Fruit fly (Drosophila melanogaster) whole organism, embryonic: ENCODE results near the gene RpL34b.

Experiments
- Asciz ChIP-seq: fragments of 200-800 bp; sonication (Bioruptor generic); optimal IDR thresholded peaks from 2 replicates; lab custom pipeline; 2017; ENCODE audit warnings: missing biosample characterization, mild to moderate bottlenecking, missing genetic modification characterization, missing genetic modification reagents
- CG10462 ChIP-seq: fragments of 200-800 bp; sonication (Bioruptor generic); optimal IDR thresholded peaks from 2 replicates; lab custom pipeline; 2016; ENCODE audit warnings: missing biosample characterization, missing genetic modification characterization
- CG11085 ChIP-seq: fragments of 200-800 bp; sonication (Bioruptor generic); IDR thresholded peaks from 2 replicates; pipeline ENCODE4 v1.3.6; 2022; ENCODE audit warnings: missing biosample characterization, missing genetic modification characterization
- CG11504 ChIP-seq: fragments of 200-800 bp; sonication (Bioruptor generic); optimal IDR thresholded peaks from 3 replicates; lab custom pipeline; 2019; ENCODE audit warnings: missing biosample characterization, mild to moderate bottlenecking, missing genetic modification characterization, moderate library complexity
- CG14014 ChIP-seq: fragments of 200-800 bp; sonication (Bioruptor generic); IDR thresholded peaks from 2 replicates; pipeline ENCODE4 v1.3.6; 2022; ENCODE audit warnings: missing biosample characterization, missing genetic modification characterization
- CG15269 ChIP-seq: fragments of 200-800 bp; sonication (Bioruptor generic); optimal IDR thresholded peaks from 2 replicates; lab custom pipeline; 2018; ENCODE audit warnings: missing biosample characterization, mild to moderate bottlenecking, missing genetic modification characterization, moderate library complexity
- CG16813 ChIP-seq: fragments of 200-800 bp; sonication (Bioruptor generic); IDR thresholded peaks from 3 replicates; pipeline ENCODE4 v1.3.6; 2022; ENCODE audit warnings: missing biosample characterization, missing genetic modification characterization; ENCODE audit not compliant: partially characterized antibody
- CG1792 ChIP-seq: fragments of 200-800 bp; sonication (Bioruptor generic); optimal IDR thresholded peaks from 2 replicates; lab custom pipeline; 2016; ENCODE audit warnings: missing biosample characterization, missing genetic modification characterization
- CG31365 ChIP-seq: fragments of 200-800 bp; sonication (Bioruptor generic); optimal IDR thresholded peaks from 2 replicates; lab custom pipeline; 2018; ENCODE audit warnings: missing biosample characterization, mild to moderate bottlenecking, missing genetic modification characterization
- CG3281 ChIP-seq: fragments of 200-800 bp; sonication (Bioruptor generic); optimal IDR thresholded peaks from 3 replicates; lab custom pipeline; 2017; ENCODE audit warnings: missing biosample characterization, mild to moderate bottlenecking, missing genetic modification characterization
- CG3407 ChIP-seq: fragments of 200-800 bp; sonication (Bioruptor generic); optimal IDR thresholded peaks from 2 replicates; lab custom pipeline; 2018; ENCODE audit warnings: missing biosample characterization, mild to moderate bottlenecking, missing genetic modification characterization
- CG34224 ChIP-seq: fragments of 200-800 bp; sonication (Bioruptor generic); IDR thresholded peaks from 3 replicates; pipeline ENCODE4 v1.3.6; 2022; ENCODE audit warnings: missing biosample characterization, missing genetic modification characterization; ENCODE audit not compliant: partially characterized antibody
- CG34376 ChIP-seq: fragments of 200-800 bp; sonication (Bioruptor generic); optimal IDR thresholded peaks from 2 replicates; lab custom pipeline; 2018; ENCODE audit warnings: missing biosample characterization, mild to moderate bottlenecking, missing genetic modification characterization
- CG3847 ChIP-seq: fragments of 200-800 bp; sonication (Bioruptor generic); IDR thresholded peaks from 2 replicates; pipeline ENCODE4 v1.3.6; 2022; ENCODE audit warnings: missing biosample characterization, missing genetic modification characterization
- CG42726 ChIP-seq: fragments of 200-800 bp; sonication (Bioruptor generic); IDR thresholded peaks from 2 replicates; pipeline ENCODE4 v1.3.6; 2022; ENCODE audit warnings: missing biosample characterization, missing genetic modification characterization; ENCODE audit not compliant: partially characterized antibody
- CG4707 ChIP-seq: fragments of 200-800 bp; sonication (Bioruptor generic); optimal IDR thresholded peaks from 2 replicates; lab custom pipeline; 2018; ENCODE audit warnings: missing biosample characterization, mild to moderate bottlenecking, missing genetic modification characterization, moderate library complexity
- CG4730 ChIP-seq: fragments of 200-800 bp; sonication (Bioruptor generic); IDR thresholded peaks from 2 replicates; pipeline ENCODE4 v1.3.6; 2022; ENCODE audit warnings: missing biosample characterization, missing genetic modification characterization
- CG6689 ChIP-seq: fragments of 200-800 bp; sonication (Bioruptor generic); IDR thresholded peaks from 2 replicates; pipeline ENCODE4 v1.3.6; 2022; ENCODE audit warnings: missing biosample characterization, missing genetic modification characterization
- CG6765 ChIP-seq: fragments of 200-800 bp; sonication (Bioruptor generic); optimal IDR thresholded peaks from 3 replicates; lab custom pipeline; 2017; ENCODE audit warnings: missing biosample characterization, mild to moderate bottlenecking, missing genetic modification characterization
- CG8281 ChIP-seq: fragments of 200-800 bp; sonication (Bioruptor generic); optimal IDR thresholded peaks from 2 replicates; lab custom pipeline; 2018; ENCODE audit warnings: missing biosample characterization, mild to moderate bottlenecking, missing genetic modification characterization, moderate library complexity
- CG8478 ChIP-seq: fragments of >200 bp; optimal IDR thresholded peaks from 2 replicates; lab custom pipeline; 2018
- CG9727 ChIP-seq: fragments of 200-800 bp; sonication (Bioruptor generic); optimal IDR thresholded peaks from 3 replicates; lab custom pipeline; 2017; ENCODE audit warnings: missing biosample characterization, mild to moderate bottlenecking, missing genetic modification characterization
- Camta ChIP-seq: fragments of 200-800 bp; sonication (Bioruptor generic); optimal IDR thresholded peaks from 2 replicates; lab custom pipeline; 2016; ENCODE audit warnings: missing biosample characterization, missing genetic modification characterization
- Drgx ChIP-seq: fragments of 200-800 bp; sonication (Bioruptor generic); IDR thresholded peaks from 2 replicates; pipeline ENCODE4 v1.3.6; 2022; ENCODE audit warnings: missing biosample characterization, missing genetic modification characterization
- E2f2 ChIP-seq: fragments of 200-800 bp; sonication (Bioruptor generic); IDR thresholded peaks from 2 replicates; pipeline ENCODE4 v1.3.6; 2022; ENCODE audit warnings: missing biosample characterization, missing genetic modification characterization
- Ets97D ChIP-seq: fragments of 200-800 bp; sonication (Bioruptor generic); optimal IDR thresholded peaks from 3 replicates; lab custom pipeline; 2016; ENCODE audit warnings: missing biosample characterization, missing genetic modification characterization
- Fer2 ChIP-seq: fragments of 200-800 bp; sonication (Bioruptor generic); optimal IDR thresholded peaks from 2 replicates; lab custom pipeline; 2018; ENCODE audit warnings: missing biosample characterization, mild to moderate bottlenecking, missing genetic modification characterization, moderate library complexity
- Fer3 ChIP-seq: fragments of 200-800 bp; sonication (Bioruptor generic); optimal IDR thresholded peaks from 2 replicates; lab custom pipeline; 2018; ENCODE audit warnings: missing biosample characterization, mild to moderate bottlenecking, missing genetic modification characterization, moderate library complexity
- Gug ChIP-seq: fragments of 200-800 bp; sonication (Bioruptor generic); IDR thresholded peaks from 4 replicates; pipeline ENCODE4 v1.3.6; 2022; ENCODE audit warnings: missing biosample characterization, missing genetic modification characterization
- Hand ChIP-seq: fragments of 200-800 bp; sonication (Bioruptor generic); optimal IDR thresholded peaks from 2 replicates; lab custom pipeline; 2017; ENCODE audit warnings: mild to moderate bottlenecking, missing biosample characterization, missing genetic modification reagents, missing genetic modification characterization
- Hr39 ChIP-seq: fragments of >200 bp; optimal IDR thresholded peaks from 2 replicates; lab custom pipeline; 2017
- NC2α ChIP-seq: fragments of 200-800 bp; sonication (Bioruptor generic); optimal IDR thresholded peaks from 2 replicates; lab custom pipeline; 2016; ENCODE audit warnings: missing biosample characterization, missing genetic modification characterization
- Nf-YC ChIP-seq: fragments of 200-800 bp; optimal IDR thresholded peaks from 3 replicates; lab custom pipeline; 2019; ENCODE audit warnings: missing biosample characterization, mild to moderate bottlenecking, missing genetic modification characterization, moderate library complexity
- Tbp ChIP-seq: fragments of >200 bp; optimal IDR thresholded peaks from 2 replicates; lab custom pipeline; 2018; ENCODE audit warnings: missing biosample characterization, missing genetic modification characterization
- Trl ChIP-seq, 3 experiments: fragments of >200 bp in 2 of 3; fragments of 200-800 bp in 1 of 3; sonication (Bioruptor generic) in 1 of 3; optimal IDR thresholded peaks; 2 replicates in 1 of 3; 3 replicates in 2 of 3; lab custom pipeline; 2016 to 2017; ENCODE audit warnings: missing biosample characterization in 1 of 3, missing genetic modification characterization in 1 of 3
- bab2 ChIP-seq: fragments of 200-800 bp; sonication (Bioruptor generic); optimal IDR thresholded peaks from 2 replicates; lab custom pipeline; 2016; ENCODE audit warnings: missing biosample characterization, missing genetic modification characterization
- dysf ChIP-seq: fragments of 200-800 bp; sonication (Bioruptor generic); IDR thresholded peaks from 3 replicates; pipeline ENCODE4 v1.3.6; 2022; ENCODE audit warnings: missing biosample characterization, missing genetic modification characterization
- en ChIP-seq: fragments of 200-800 bp; sonication (Bioruptor generic); optimal IDR thresholded peaks from 2 replicates; lab custom pipeline; 2016; ENCODE audit warnings: missing biosample characterization, missing genetic modification characterization
- esg ChIP-seq: fragments of 200-800 bp; sonication (Bioruptor generic); conservative IDR thresholded peaks from 2 replicates; pipeline ENCODE4 v1.3.6; 2022; ENCODE audit warnings: missing biosample characterization, missing genetic modification characterization
- gro ChIP-seq: fragments of 200-800 bp; sonication (Bioruptor generic); optimal IDR thresholded peaks from 2 replicates; lab custom pipeline; 2016; ENCODE audit warnings: missing biosample characterization, missing genetic modification characterization
- pan ChIP-seq, 4 experiments: fragments of >200 bp in 3 of 4; fragments of 200-800 bp in 1 of 4; sonication (Bioruptor generic) in 1 of 4; optimal IDR thresholded peaks in 3 of 4; IDR thresholded peaks in 1 of 4; 2 replicates each; pipeline versions ENCODE4 v1.3.6 to Lab custom; 2017 to 2022; ENCODE audit warnings: missing biosample characterization in 2 of 4, missing genetic modification characterization in 2 of 4, mixed read lengths in 1 of 4
- pfk ChIP-seq: fragments of 200-800 bp; sonication (Bioruptor generic); optimal IDR thresholded peaks from 2 replicates; lab custom pipeline; 2018; ENCODE audit warnings: missing biosample characterization, mild to moderate bottlenecking, missing genetic modification characterization, moderate library complexity
- pzg ChIP-seq: fragments of 200-800 bp; sonication (Bioruptor generic); optimal IDR thresholded peaks from 3 replicates; lab custom pipeline; 2018; ENCODE audit warnings: missing biosample characterization, mild to moderate bottlenecking, missing genetic modification characterization, moderate library complexity
- rib ChIP-seq: fragments of 200-800 bp; sonication (Bioruptor generic); IDR thresholded peaks from 2 replicates; pipeline ENCODE4 v1.3.6; 2022; ENCODE audit warnings: missing biosample characterization, missing genetic modification characterization
- shn ChIP-seq: fragments of 200-800 bp; sonication (Bioruptor generic); optimal IDR thresholded peaks from 3 replicates; lab custom pipeline; 2016; ENCODE audit warnings: missing biosample characterization, missing genetic modification characterization
- sima ChIP-seq: fragments of 200-800 bp; sonication (Bioruptor generic); optimal IDR thresholded peaks from 2 replicates; lab custom pipeline; 2016; ENCODE audit warnings: missing biosample characterization, missing genetic modification characterization
- sob ChIP-seq: fragments of 200-800 bp; sonication (Bioruptor generic); IDR thresholded peaks from 2 replicates; pipeline ENCODE4 v1.3.6; 2022; ENCODE audit warnings: missing biosample characterization, missing genetic modification characterization
- sqz ChIP-seq: fragments of 200-800 bp; sonication (Bioruptor generic); optimal IDR thresholded peaks from 3 replicates; lab custom pipeline; 2018; ENCODE audit warnings: missing biosample characterization, mild to moderate bottlenecking, missing genetic modification characterization
- tgo ChIP-seq: fragments of 200-800 bp; sonication (Bioruptor generic); IDR thresholded peaks from 3 replicates; pipeline ENCODE4 v1.3.6; 2022; ENCODE audit warnings: missing biosample characterization, missing genetic modification characterization
- ttk ChIP-seq: fragments of 200-800 bp; sonication (Bioruptor generic); IDR thresholded peaks from 2 replicates; pipeline ENCODE4 v2.1.2; 2022; ENCODE audit warnings: missing biosample characterization, missing genetic modification characterization

Gene RpL34b

DNA sequence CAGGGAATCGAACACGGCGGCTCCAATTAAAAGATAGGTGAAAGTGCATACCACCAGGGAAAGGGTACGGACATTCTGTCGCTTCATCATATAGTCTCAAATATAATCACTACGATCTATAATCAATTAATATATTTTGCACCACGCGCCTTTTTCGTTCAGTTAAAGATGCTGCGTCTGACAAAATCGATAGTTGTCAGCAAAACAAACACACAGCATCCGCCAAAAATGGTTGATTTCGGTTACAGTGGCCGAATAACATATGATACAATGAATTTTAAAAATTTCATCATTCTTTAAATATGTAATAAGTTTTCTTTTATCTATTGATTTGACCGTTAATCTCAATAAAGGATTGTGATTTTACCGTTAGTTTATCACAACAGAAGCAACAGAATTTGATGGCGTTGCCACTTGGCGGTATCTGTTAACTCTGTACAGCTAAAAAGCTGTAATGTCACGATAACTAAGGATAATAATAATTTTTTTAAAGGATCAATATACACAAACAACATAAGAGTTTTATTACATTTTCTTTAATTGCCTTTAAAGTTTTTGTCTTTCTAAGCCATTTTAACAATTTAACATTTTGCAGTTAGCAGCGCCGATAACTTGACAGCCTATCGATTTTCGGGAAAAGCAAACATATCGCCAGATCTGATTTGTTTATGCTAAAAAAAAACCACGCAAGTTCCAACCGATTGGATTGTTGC is 11.1 kb upstream of the RpL34b start, which contains the start of the genes Task7 and alpha-Man-IIa (continued):
- no peak for TF ChIP-seq ttk (GFP tag; lab: Robert Waterston, UW)
- TF ChIP-seq CG8281: no peak
- TF ChIP-seq CG4707 (GFP tag; lab: Kevin White, UChicago): no peak
- no peak for TF ChIP-seq CG15269 (tag; lab: Kevin White, UChicago)
- TF ChIP-seq pzg (GFP tag; lab: Kevin White, UChicago): peak; percentile 38
- peak; percentile 50 for TF ChIP-seq CG10462 (GFP tag; lab: Kevin White, UChicago)
- TF ChIP-seq rib (GFP tag; lab: Robert Waterston, UW): no peak
- TF ChIP-seq Hand (GFP tag; lab: Kevin White, UChicago): no peak
- no peak for TF ChIP-seq gro (GFP tag; lab: Kevin White, UChicago)
- no peak for TF ChIP-seq CG8478 (lab: Kevin White, UChicago)
- TF ChIP-seq CG14014 (GFP tag; lab: Robert Waterston, UW): no peak
- TF ChIP-seq Hr39 (lab: Kevin White, UChicago): no peak
- peak; percentile 47; the same call in 1 of the 3 replicates for TF ChIP-seq CG34224
- TF ChIP-seq CG34376 (GFP tag; lab: Kevin White, UChicago): no peak
- no peak for TF ChIP-seq pfk
- no peak for TF ChIP-seq CG3847 (GFP tag; lab: Robert Waterston, UW)
- no peak for TF ChIP-seq Drgx (GFP tag; lab: Robert Waterston, UW)
- no peak for TF ChIP-seq CG11504
- TF ChIP-seq Ets97D: no peak
- no peak for TF ChIP-seq CG6765 (GFP tag; lab: Kevin White, UChicago)
- no peak for TF ChIP-seq Tbp (GFP tag; lab: Kevin White, UChicago)
- no peak for TF ChIP-seq Asciz (GFP tag; lab: Kevin White, UChicago)
- TF ChIP-seq CG11085 (GFP tag; lab: Robert Waterston, UW): no peak
- TF ChIP-seq tgo (GFP tag; lab: Robert Waterston, UW): no peak
- no peak for TF ChIP-seq NC2α
- TF ChIP-seq E2f2 (GFP tag; lab: Robert Waterston, UW): peak; percentile 30; the same call in 1 of the 2 replicates
- TF ChIP-seq CG4730 (GFP tag; lab: Robert Waterston, UW): no peak
- peak; percentile 71 for TF ChIP-seq sqz (GFP tag; lab: Kevin White, UChicago)
- TF ChIP-seq Fer3: no peak
- TF ChIP-seq CG6689: no peak
- TF ChIP-seq CG42726 (GFP tag; lab: Robert Waterston, UW): no peak
- TF ChIP-seq CG3281 (GFP tag; lab: Kevin White, UChicago): no peak
- TF ChIP-seq en: no peak
- TF ChIP-seq CG16813 (GFP tag; lab: Robert Waterston, UW): 0 out of 3 replicates have a peak, but pooled peaks have one; percentile 7
- TF ChIP-seq CG31365 (tag; lab: Kevin White, UChicago): no peak
- TF ChIP-seq Trl (optimal IDR thresholded peaks at IDR 0.05; lab: Kevin White, UChicago): no peak
- TF ChIP-seq Trl (GFP tag; optimal IDR thresholded peaks at IDR 0.05; lab: Kevin White, UChicago): no peak
- no peak for TF ChIP-seq pan (optimal IDR thresholded peaks at IDR 0.05; lab: Kevin White, UChicago)
- TF ChIP-seq pan (GFP tag; optimal IDR thresholded peaks at IDR 0.05 in 1 of 2, IDR thresholded peaks at IDR 0.05 in 1 of 2): no peak
- no peak for TF ChIP-seq shn (GFP tag; lab: Kevin White, UChicago)
- no peak for TF ChIP-seq esg (GFP tag; lab: Robert Waterston, UW)
- TF ChIP-seq sima (GFP tag; lab: Kevin White, UChicago): no peak
- TF ChIP-seq CG3407: no peak
- TF ChIP-seq CG9727 (GFP tag; lab: Kevin White, UChicago): no peak
- no peak for TF ChIP-seq Gug (GFP tag; lab: Robert Waterston, UW)
- no peak for TF ChIP-seq sob (GFP tag; lab: Robert Waterston, UW)
- no peak for TF ChIP-seq Camta
- TF ChIP-seq Nf-YC (tag; lab: Kevin White, UChicago): no peak
- no peak for TF ChIP-seq Fer2 (tag; lab: Kevin White, UChicago)
- no peak for TF ChIP-seq CG1792 (GFP tag; lab: Kevin White, UChicago)
- no peak for TF ChIP-seq bab2 (GFP tag; lab: Kevin White, UChicago)
- TF ChIP-seq dysf: no peak
